Fruit fly (Drosophila melanogaster) whole organism, wandering third instar larva: Measurements from ENCODE around the gene cv-c.

Experiments
- Abd-B ChIP-seq: fragments of >200 bp; optimal IDR thresholded peaks from 2 replicates; lab custom pipeline; 2017; ENCODE audit warnings: missing biosample characterization, missing genetic modification characterization
- CG9705 ChIP-seq: fragments of 200-800 bp; sonication (Bioruptor generic); optimal IDR thresholded peaks from 2 replicates; lab custom pipeline; 2018; ENCODE audit warnings: missing biosample characterization, mild to moderate bottlenecking, missing genetic modification characterization
- CrebA ChIP-seq: fragments of 200-800 bp; sonication (Bioruptor generic); optimal IDR thresholded peaks from 2 replicates; lab custom pipeline; 2016; ENCODE audit warnings: missing biosample characterization, mild to moderate bottlenecking, missing genetic modification characterization, borderline replicate concordance
- ey ChIP-seq: fragments of 200-800 bp; sonication (Bioruptor generic); optimal IDR thresholded peaks from 2 replicates; lab custom pipeline; 2016; ENCODE audit warnings: missing biosample characterization, missing genetic modification characterization
- fru ChIP-seq: fragments of 200-800 bp; sonication (Bioruptor generic); optimal IDR thresholded peaks from 3 replicates; lab custom pipeline; 2016; ENCODE audit warnings: missing biosample characterization, mild to moderate bottlenecking, missing genetic modification characterization
- pan ChIP-seq: fragments of >200 bp; optimal IDR thresholded peaks from 2 replicates; lab custom pipeline; 2017
- sv ChIP-seq: fragments of 200-800 bp; sonication (Bioruptor generic); optimal IDR thresholded peaks from 3 replicates; lab custom pipeline; 2016; ENCODE audit warnings: missing biosample characterization, missing genetic modification characterization

DNA sequence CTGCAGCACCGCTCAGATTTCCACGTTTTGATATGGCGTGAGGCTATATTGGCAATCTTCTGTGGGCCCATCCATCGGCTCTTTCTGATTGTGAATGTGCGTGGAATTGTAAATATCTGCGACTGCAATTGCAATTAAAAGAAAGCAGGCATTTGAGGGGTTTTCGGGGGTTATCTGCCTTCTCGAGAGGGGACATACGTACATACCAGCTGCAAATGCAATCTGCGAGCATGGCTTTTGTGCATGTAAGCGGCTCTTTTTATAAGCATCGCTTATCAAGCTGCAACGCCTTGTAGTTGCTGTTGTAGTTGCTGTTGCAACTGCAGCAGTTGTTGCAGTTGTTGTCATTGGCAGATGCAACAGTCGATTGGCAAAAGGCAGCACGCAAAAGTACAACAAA lies 40.0 kb downstream of the cv-c start:
- no peak for TF ChIP-seq CrebA (GFP tag; lab: Kevin White, UChicago)
- no peak for TF ChIP-seq fru (GFP tag; lab: Kevin White, UChicago)
- no peak for TF ChIP-seq Abd-B (GFP tag; lab: Kevin White, UChicago)
- TF ChIP-seq CG9705 (GFP tag; lab: Kevin White, UChicago) = no peak
- TF ChIP-seq pan (lab: Kevin White, UChicago) = no peak
- TF ChIP-seq sv (GFP tag; lab: Kevin White, UChicago) = no peak
- no peak for TF ChIP-seq ey
